Fruit fly (Drosophila melanogaster) whole organism, wandering third instar larva: ENCODE measurements around the gene trol.

ENCODE experiments used
- Abd-B ChIP-seq: fragments of >200 bp; optimal IDR thresholded peaks from 2 replicates; lab custom pipeline; 2017; ENCODE audit warnings: missing biosample characterization, missing genetic modification characterization
- CG32264 ChIP-seq: fragments of 200-800 bp; sonication (Bioruptor generic); optimal IDR thresholded peaks from 2 replicates; lab custom pipeline; 2016; ENCODE audit warnings: missing biosample characterization, missing genetic modification characterization
- CG9705 ChIP-seq: fragments of 200-800 bp; sonication (Bioruptor generic); optimal IDR thresholded peaks from 2 replicates; lab custom pipeline; 2018; ENCODE audit warnings: missing biosample characterization, mild to moderate bottlenecking, missing genetic modification characterization
- CrebA ChIP-seq: fragments of 200-800 bp; sonication (Bioruptor generic); optimal IDR thresholded peaks from 2 replicates; lab custom pipeline; 2016; ENCODE audit warnings: missing biosample characterization, mild to moderate bottlenecking, missing genetic modification characterization, borderline replicate concordance
- Dfd ChIP-seq: fragments of >200 bp; optimal IDR thresholded peaks from 2 replicates; lab custom pipeline; 2017; ENCODE audit warnings: missing biosample characterization, missing genetic modification characterization
- Dif ChIP-seq: fragments of 200-275, 200-300 bp; sonication (Bioruptor generic); optimal IDR thresholded peaks from 2 replicates; lab custom pipeline; 2018; ENCODE audit warnings: missing biosample characterization, missing genetic modification characterization; ENCODE audit not compliant: partially characterized antibody
- GATAd ChIP-seq: sonication (Bioruptor generic); optimal IDR thresholded peaks from 2 replicates; lab custom pipeline; 2016; ENCODE audit warnings: missing biosample characterization, missing genetic modification characterization
- HLH106 ChIP-seq: fragments of 200-800 bp; optimal IDR thresholded peaks from 3 replicates; lab custom pipeline; 2019; ENCODE audit warnings: missing biosample characterization, mild to moderate bottlenecking, missing genetic modification characterization, moderate library complexity
- Hnf4 ChIP-seq: fragments of 200-800 bp; sonication (Bioruptor generic); optimal IDR thresholded peaks from 2 replicates; lab custom pipeline; 2016; ENCODE audit warnings: missing biosample characterization, mild to moderate bottlenecking, missing genetic modification characterization
- Hr78 ChIP-seq: fragments of >200 bp; optimal IDR thresholded peaks from 2 replicates; lab custom pipeline; 2017; ENCODE audit warnings: missing biosample characterization, missing genetic modification characterization
- Hr83 ChIP-seq: fragments of 200-300 bp; sonication (Bioruptor generic); optimal IDR thresholded peaks from 2 replicates; lab custom pipeline; 2016; ENCODE audit warnings: missing biosample characterization, mild to moderate bottlenecking, missing genetic modification characterization, moderate library complexity; ENCODE audit not compliant: poor library complexity, severe bottlenecking
- Jra ChIP-seq: sonication (Bioruptor generic); optimal IDR thresholded peaks from 2 replicates; lab custom pipeline; 2016; ENCODE audit warnings: missing biosample characterization, missing genetic modification characterization
- Mio ChIP-seq: sonication (Bioruptor generic); optimal IDR thresholded peaks from 2 replicates; lab custom pipeline; 2016; ENCODE audit warnings: missing biosample characterization, missing genetic modification characterization
- Myc ChIP-seq: fragments of >200 bp; optimal IDR thresholded peaks from 2 replicates; lab custom pipeline; 2017
- N ChIP-seq: fragments of >200 bp; optimal IDR thresholded peaks from 2 replicates; lab custom pipeline; 2018; ENCODE audit warnings: missing biosample characterization, missing external identifiers, missing genetic modification characterization
- OdsH ChIP-seq: fragments of 200-800 bp; sonication (Bioruptor generic); optimal IDR thresholded peaks from 2 replicates; lab custom pipeline; 2016; ENCODE audit warnings: missing biosample characterization, mild to moderate bottlenecking, missing genetic modification characterization
- Rel ChIP-seq, 2 experiments: fragments of 200-800 bp; sonication (Bioruptor generic) in 1 of 2; optimal IDR thresholded peaks; 2 replicates in 1 of 2; 3 replicates in 1 of 2; lab custom pipeline; 2016 to 2019; ENCODE audit warnings: mild to moderate bottlenecking in 2 of 2, missing biosample characterization in 2 of 2, missing genetic modification characterization in 2 of 2, moderate library complexity in 1 of 2
- Sp1 ChIP-seq: fragments of 200-800 bp; sonication (Bioruptor generic); optimal IDR thresholded peaks from 3 replicates; lab custom pipeline; 2019; ENCODE audit warnings: missing biosample characterization, mild to moderate bottlenecking, missing genetic modification characterization, moderate library complexity
- Vsx2 ChIP-seq: fragments of 200-300, 225-300 bp; sonication (Bioruptor generic); optimal IDR thresholded peaks from 2 replicates; lab custom pipeline; 2018; ENCODE audit warnings: missing biosample characterization, missing genetic modification characterization; ENCODE audit not compliant: partially characterized antibody
- br ChIP-seq: fragments of 200-800 bp; sonication (Bioruptor generic); optimal IDR thresholded peaks from 2 replicates; lab custom pipeline; 2016; ENCODE audit warnings: missing biosample characterization, missing genetic modification characterization
- brk ChIP-seq: fragments of 200-800 bp; sonication (Bioruptor generic); optimal IDR thresholded peaks from 2 replicates; lab custom pipeline; 2016; ENCODE audit warnings: missing biosample characterization, mild to moderate bottlenecking, missing genetic modification characterization
- dl ChIP-seq, 2 experiments: fragments of 175-275, 200-275 bp in 1 of 2; fragments of 200-275 bp in 1 of 2; sonication (Bioruptor generic); optimal IDR thresholded peaks; lab custom pipeline; 2018; ENCODE audit warnings: mild to moderate bottlenecking in 2 of 2, missing biosample characterization in 2 of 2, missing genetic modification characterization in 2 of 2, moderate library complexity in 2 of 2; ENCODE audit not compliant: partially characterized antibody in 2 of 2, insufficient read depth in 1 of 2
- dmrt93B ChIP-seq: fragments of 200-800 bp; sonication (Bioruptor generic); optimal IDR thresholded peaks from 2 replicates; lab custom pipeline; 2018; ENCODE audit warnings: missing biosample characterization, mild to moderate bottlenecking, missing genetic modification characterization
- dsf ChIP-seq: sonication (Bioruptor generic); optimal IDR thresholded peaks from 2 replicates; lab custom pipeline; 2016; ENCODE audit warnings: missing biosample characterization, missing genetic modification characterization, borderline replicate concordance
- ey ChIP-seq: fragments of 200-800 bp; sonication (Bioruptor generic); optimal IDR thresholded peaks from 2 replicates; lab custom pipeline; 2016; ENCODE audit warnings: missing biosample characterization, missing genetic modification characterization
- foxo ChIP-seq, 2 experiments: fragments of 200-800 bp; sonication (Bioruptor generic); optimal IDR thresholded peaks; 2 replicates in 1 of 2; 3 replicates in 1 of 2; lab custom pipeline; 2016 to 2017; ENCODE audit warnings: missing biosample characterization in 2 of 2, missing genetic modification characterization in 2 of 2
- fru ChIP-seq: fragments of 200-800 bp; sonication (Bioruptor generic); optimal IDR thresholded peaks from 3 replicates; lab custom pipeline; 2016; ENCODE audit warnings: missing biosample characterization, mild to moderate bottlenecking, missing genetic modification characterization
- h ChIP-seq: fragments of 200-800 bp; sonication (Bioruptor generic); optimal IDR thresholded peaks from 3 replicates; lab custom pipeline; 2016; ENCODE audit warnings: missing biosample characterization, mild to moderate bottlenecking, missing genetic modification characterization
- jim ChIP-seq: fragments of 175-275, 200-325 bp; sonication (Bioruptor generic); optimal IDR thresholded peaks from 2 replicates; lab custom pipeline; 2016; ENCODE audit warnings: missing biosample characterization, mild to moderate bottlenecking, missing genetic modification characterization
- lola ChIP-seq: fragments of >200 bp; optimal IDR thresholded peaks from 2 replicates; lab custom pipeline; 2017; ENCODE audit warnings: missing biosample characterization, missing genetic modification characterization
- pan ChIP-seq: fragments of >200 bp; optimal IDR thresholded peaks from 2 replicates; lab custom pipeline; 2017
- psq ChIP-seq: fragments of 200-800 bp; sonication (Bioruptor generic); optimal IDR thresholded peaks from 3 replicates; lab custom pipeline; 2017; ENCODE audit warnings: missing biosample characterization, mild to moderate bottlenecking, missing genetic modification characterization, moderate library complexity
- rgr ChIP-seq: fragments of 200-800 bp; sonication (Bioruptor generic); optimal IDR thresholded peaks from 3 replicates; lab custom pipeline; 2016; ENCODE audit warnings: missing biosample characterization, mild to moderate bottlenecking, missing genetic modification characterization
- sage ChIP-seq: fragments of 200-800 bp; sonication (Bioruptor generic); optimal IDR thresholded peaks from 2 replicates; lab custom pipeline; 2016; ENCODE audit warnings: missing biosample characterization, mild to moderate bottlenecking, missing genetic modification characterization
- sv ChIP-seq: fragments of 200-800 bp; sonication (Bioruptor generic); optimal IDR thresholded peaks from 3 replicates; lab custom pipeline; 2016; ENCODE audit warnings: missing biosample characterization, missing genetic modification characterization
- tai ChIP-seq: sonication (Bioruptor generic); optimal IDR thresholded peaks from 2 replicates; lab custom pipeline; 2016; ENCODE audit warnings: missing biosample characterization, missing genetic modification characterization
- usp ChIP-seq: fragments of >200 bp; optimal IDR thresholded peaks from 2 replicates; lab custom pipeline; 2017; ENCODE audit warnings: missing biosample characterization, missing genetic modification characterization
- woc ChIP-seq: sonication (Bioruptor generic); optimal IDR thresholded peaks from 2 replicates; lab custom pipeline; 2016; ENCODE audit warnings: missing biosample characterization, mild to moderate bottlenecking, missing genetic modification characterization

The trol gene

DNA sequence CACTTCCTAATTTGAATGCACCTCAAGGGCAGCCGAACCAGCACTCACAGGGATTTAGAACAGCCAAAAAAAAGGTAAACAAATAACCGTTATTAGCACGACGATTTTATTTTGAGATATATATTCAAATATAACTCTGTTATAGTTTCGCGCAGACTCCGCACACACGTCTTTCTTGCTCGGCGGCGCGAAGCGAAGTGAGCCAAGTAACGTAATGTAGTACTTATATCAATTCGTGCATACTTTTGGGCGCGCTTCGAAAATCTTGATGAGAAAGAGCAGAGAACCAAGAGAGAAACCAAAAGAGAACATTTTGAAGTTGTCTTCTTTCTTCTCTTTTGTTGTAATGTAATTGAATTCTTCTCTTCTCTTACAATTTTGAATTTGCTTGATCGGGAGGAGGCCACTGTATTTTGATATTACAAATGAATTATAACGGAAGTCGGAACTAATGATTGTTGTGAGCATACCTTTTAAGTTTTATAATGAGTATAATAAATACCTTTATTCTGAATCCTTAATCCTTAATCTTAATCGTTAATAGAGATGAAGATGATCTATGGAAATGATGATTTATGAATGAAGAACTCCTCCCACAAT, 75.3 kb downstream of the trol start, which contains the start of gene boi:
Gene boi, minus strand, starts transcription at position 201 of the 600 bp plus-strand sequence.
- TF ChIP-seq sage (GFP tag; lab: Kevin White, UChicago) (no peak), fru (GFP tag; lab: Kevin White, UChicago) (peak; percentile 32), dl (GFP tag; optimal IDR thresholded peaks at IDR 0.05; lab: Kevin White, UChicago; ENCODE audit: insufficient read depth in 1 of 2, partially characterized antibody in 2 of 2) (peak in 1 of 2 experiments; percentile 5), Hr78 (GFP tag; lab: Kevin White, UChicago) (no peak), Dif (GFP tag; lab: Kevin White, UChicago) (peak; percentile 34)

DNA sequence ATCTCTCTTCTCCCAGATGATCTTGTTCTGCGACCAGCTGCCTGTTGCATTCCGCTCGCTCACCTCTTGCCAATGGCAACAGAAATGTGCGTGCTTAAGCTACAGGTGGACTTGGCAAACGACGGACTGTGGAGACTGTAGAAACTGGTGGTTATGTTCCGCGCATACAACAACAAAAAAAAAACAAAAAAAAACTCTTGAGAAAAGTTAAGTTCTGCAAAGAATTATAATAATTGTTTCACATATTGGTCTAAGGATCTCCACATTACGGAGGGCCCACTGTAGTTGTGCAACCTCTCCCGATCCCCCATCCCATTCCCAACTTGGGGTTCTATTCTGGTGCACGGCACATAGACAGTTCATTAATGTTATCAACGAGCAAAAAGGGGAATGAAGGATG, 76.7 kb downstream of the trol start:
- TF ChIP-seq CG32264 (GFP tag; lab: Kevin White, UChicago): no peak
- TF ChIP-seq br: peak; percentile 62
- no peak for TF ChIP-seq Dfd (GFP tag; lab: Kevin White, UChicago)
- no peak for TF ChIP-seq Dif (GFP tag; lab: Kevin White, UChicago)
- no peak for TF ChIP-seq Abd-B (GFP tag; lab: Kevin White, UChicago)
- no peak for TF ChIP-seq lola (GFP tag; lab: Kevin White, UChicago)
- TF ChIP-seq dmrt93B (GFP tag; lab: Kevin White, UChicago): peak; percentile 38
- TF ChIP-seq Mio (GFP tag; lab: Kevin White, UChicago): no peak
- no peak for TF ChIP-seq pan (lab: Kevin White, UChicago)
- peak in 1 of 2 experiments; percentile 63 for TF ChIP-seq foxo (GFP tag; optimal IDR thresholded peaks at IDR 0.05; lab: Kevin White, UChicago)
- peak; percentile 32 for TF ChIP-seq psq (GFP tag; lab: Kevin White, UChicago)
- TF ChIP-seq Vsx2 (GFP tag; lab: Kevin White, UChicago): no peak
- TF ChIP-seq dsf (GFP tag; lab: Kevin White, UChicago): no peak
- TF ChIP-seq dl (GFP tag; optimal IDR thresholded peaks at IDR 0.05; lab: Kevin White, UChicago; ENCODE audit: insufficient read depth in 1 of 2, partially characterized antibody in 2 of 2): no peak
- TF ChIP-seq Myc: no peak
- no peak for TF ChIP-seq usp (GFP tag; lab: Kevin White, UChicago)
- peak; percentile 3 for TF ChIP-seq sv (GFP tag; lab: Kevin White, UChicago)
- TF ChIP-seq h (GFP tag; lab: Kevin White, UChicago): peak; percentile 71
- peak; percentile 49 for TF ChIP-seq HLH106 (tag; lab: Kevin White, UChicago)
- peak; percentile 67 for TF ChIP-seq fru (GFP tag; lab: Kevin White, UChicago)
- TF ChIP-seq CG9705 (GFP tag; lab: Kevin White, UChicago): no peak
- TF ChIP-seq brk (GFP tag; lab: Kevin White, UChicago): no peak
- no peak for TF ChIP-seq CrebA (GFP tag; lab: Kevin White, UChicago)
- peak; percentile 41 for TF ChIP-seq woc (GFP tag; lab: Kevin White, UChicago)
- no peak for TF ChIP-seq jim (GFP tag; lab: Kevin White, UChicago)
- no peak for TF ChIP-seq Rel (GFP tag; optimal IDR thresholded peaks at IDR 0.05; lab: Kevin White, UChicago)
- no peak for TF ChIP-seq Rel (tag; optimal IDR thresholded peaks at IDR 0.05; lab: Kevin White, UChicago)
- TF ChIP-seq N (GFP tag; lab: Kevin White, UChicago): no peak
- peak; percentile 28 for TF ChIP-seq Sp1 (GFP tag; lab: Kevin White, UChicago)
- no peak for TF ChIP-seq Jra (GFP tag; lab: Kevin White, UChicago)
- no peak for TF ChIP-seq Hr78 (GFP tag; lab: Kevin White, UChicago)
- TF ChIP-seq Hr83 (GFP tag; lab: Kevin White, UChicago): no peak
- no peak for TF ChIP-seq GATAd
- peak; percentile 25 for TF ChIP-seq Hnf4 (GFP tag; lab: Kevin White, UChicago)
- TF ChIP-seq rgr: peak; percentile 58
- peak; percentile 62 for TF ChIP-seq ey (GFP tag; lab: Kevin White, UChicago)
- peak; percentile 48 for TF ChIP-seq OdsH (GFP tag; lab: Kevin White, UChicago)
- TF ChIP-seq tai (GFP tag; lab: Kevin White, UChicago): no peak
- TF ChIP-seq sage (GFP tag; lab: Kevin White, UChicago): no peak
